Fruit fly (Drosophila melanogaster) whole organism: Measurements from ENCODE around the gene kmg.

ENCODE experiments used
- EcR ChIP-seq, 2 experiments: fragments of >200 bp; optimal IDR thresholded peaks; 2 replicates each; lab custom pipeline; 2017; ENCODE audit warnings: missing biosample characterization in 2 of 2, missing genetic modification characterization in 2 of 2, missing genetic modification reagents in 2 of 2
- usp ChIP-seq: fragments of >200 bp; optimal IDR thresholded peaks from 2 replicates; lab custom pipeline; 2017; ENCODE audit warnings: missing biosample characterization, missing genetic modification characterization, mixed read lengths

DNA sequence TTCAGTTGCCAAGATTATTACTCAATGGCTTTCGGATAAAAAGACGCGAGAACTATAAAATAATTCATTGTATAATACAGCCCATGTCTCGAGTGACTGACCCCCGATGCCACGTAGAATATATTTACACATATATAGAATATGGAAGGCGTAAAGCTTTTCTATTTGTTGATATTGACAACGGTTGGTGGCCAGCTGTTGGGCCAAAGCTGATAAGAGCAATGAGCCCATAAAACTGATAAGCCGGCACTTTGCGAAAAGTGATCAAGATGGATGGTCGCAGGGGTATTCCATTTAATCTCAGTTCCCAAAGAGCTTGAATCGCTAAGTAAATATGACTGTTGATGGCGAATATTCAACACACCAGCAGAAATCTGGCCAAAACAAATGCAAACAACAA is 30.2 kb downstream of the kmg start:
- TF ChIP-seq usp (no peak), EcR (GFP tag; optimal IDR thresholded peaks at IDR 0.05; lab: Kevin White, UChicago) (no peak)
